Fruit fly (Drosophila melanogaster) whole organism, embryonic: ENCODE data around the gene Edg91.

Source experiments
- Ada2b ChIP-seq: fragments of 200-800 bp; sonication (Bioruptor generic); IDR thresholded peaks from 2 replicates; pipeline ENCODE4 v1.3.6; 2022; ENCODE audit warnings: missing biosample characterization, missing genetic modification characterization
- Bdp1 ChIP-seq: fragments of 200-800 bp; sonication (Bioruptor generic); optimal IDR thresholded peaks from 3 replicates; lab custom pipeline; 2016; ENCODE audit warnings: missing biosample characterization, missing genetic modification characterization
- CG10274 ChIP-seq: fragments of 200-800 bp; sonication (Bioruptor generic); optimal IDR thresholded peaks from 3 replicates; lab custom pipeline; 2017; ENCODE audit warnings: missing biosample characterization, mild to moderate bottlenecking, missing genetic modification characterization
- CG10321 ChIP-seq: fragments of 200-800 bp; sonication (Bioruptor generic); IDR thresholded peaks from 2 replicates; pipeline ENCODE4 v1.3.6; 2022; ENCODE audit warnings: missing biosample characterization, missing genetic modification characterization
- CG11504 ChIP-seq: fragments of 200-800 bp; sonication (Bioruptor generic); optimal IDR thresholded peaks from 3 replicates; lab custom pipeline; 2019; ENCODE audit warnings: missing biosample characterization, mild to moderate bottlenecking, missing genetic modification characterization, moderate library complexity
- CG12942 ChIP-seq: fragments of 200-800 bp; sonication (Bioruptor generic); optimal IDR thresholded peaks from 3 replicates; lab custom pipeline; 2016; ENCODE audit warnings: missing biosample characterization, missing genetic modification characterization
- CG13424 ChIP-seq: fragments of 200-800 bp; sonication (Bioruptor generic); optimal IDR thresholded peaks from 2 replicates; lab custom pipeline; 2019; ENCODE audit warnings: missing biosample characterization, mild to moderate bottlenecking, missing genetic modification characterization, moderate library complexity
- CG14860 ChIP-seq: fragments of 200-800 bp; sonication (Bioruptor generic); IDR thresholded peaks from 3 replicates; pipeline ENCODE4 v1.3.6; 2022; ENCODE audit warnings: missing biosample characterization, missing genetic modification characterization; ENCODE audit not compliant: partially characterized antibody
- CG15073 ChIP-seq: fragments of 200-800 bp; sonication (Bioruptor generic); optimal IDR thresholded peaks from 2 replicates; lab custom pipeline; 2016; ENCODE audit warnings: missing biosample characterization, missing genetic modification characterization
- CG17359 ChIP-seq: fragments of 200-800 bp; sonication (Bioruptor generic); optimal IDR thresholded peaks from 3 replicates; lab custom pipeline; 2018; ENCODE audit warnings: missing biosample characterization, mild to moderate bottlenecking, missing genetic modification characterization, moderate library complexity
- CG17612 ChIP-seq: fragments of 200-800 bp; sonication (Bioruptor generic); IDR thresholded peaks from 2 replicates; pipeline ENCODE4 v1.3.6; 2022; ENCODE audit warnings: missing biosample characterization, missing genetic modification characterization
- CG18262 ChIP-seq: fragments of 200-800 bp; optimal IDR thresholded peaks from 3 replicates; lab custom pipeline; 2019; ENCODE audit warnings: missing biosample characterization, mild to moderate bottlenecking, missing genetic modification characterization, moderate library complexity
- CG2129 ChIP-seq: fragments of 200-800 bp; sonication (Bioruptor generic); IDR thresholded peaks from 2 replicates; pipeline ENCODE4 v1.3.6; 2022; ENCODE audit warnings: missing biosample characterization, missing genetic modification characterization; ENCODE audit not compliant: partially characterized antibody
- CG2199 ChIP-seq: fragments of 200-800 bp; sonication (Bioruptor generic); IDR thresholded peaks from 3 replicates; pipeline ENCODE4 v1.3.6; 2022; ENCODE audit warnings: missing biosample characterization, missing genetic modification characterization
- CG4360 ChIP-seq: fragments of 200-800 bp; sonication (Bioruptor generic); IDR thresholded peaks from 2 replicates; pipeline ENCODE4 v1.3.6; 2022; ENCODE audit warnings: missing biosample characterization, missing genetic modification characterization
- CG4424 ChIP-seq: fragments of 200-800 bp; sonication (Bioruptor generic); optimal IDR thresholded peaks from 3 replicates; lab custom pipeline; 2016; ENCODE audit warnings: missing biosample characterization, missing genetic modification characterization
- CG4854 ChIP-seq: fragments of 200-800 bp; sonication (Bioruptor generic); optimal IDR thresholded peaks from 2 replicates; lab custom pipeline; 2016; ENCODE audit warnings: missing biosample characterization, missing genetic modification characterization, inconsistent platforms
- CG6791 ChIP-seq: fragments of 200-800 bp; sonication (Bioruptor generic); IDR thresholded peaks from 3 replicates; pipeline ENCODE4 v1.3.6; 2022; ENCODE audit warnings: missing biosample characterization, missing genetic modification characterization; ENCODE audit not compliant: partially characterized antibody
- CG7839 ChIP-seq: fragments of 200-800 bp; sonication (Bioruptor generic); optimal IDR thresholded peaks from 3 replicates; lab custom pipeline; 2018; ENCODE audit warnings: missing biosample characterization, mild to moderate bottlenecking, missing genetic modification characterization, moderate library complexity
- CG8290 ChIP-seq, 3 experiments: fragments of 200-800 bp; sonication (Bioruptor generic); optimal IDR thresholded peaks; 2 replicates each; lab custom pipeline; 2016 to 2019; ENCODE audit warnings: missing biosample characterization in 3 of 3, missing genetic modification characterization in 3 of 3, mild to moderate bottlenecking in 2 of 3, moderate library complexity in 1 of 3
- CG8924 ChIP-seq: fragments of 200-800 bp; optimal IDR thresholded peaks from 3 replicates; lab custom pipeline; 2019; ENCODE audit warnings: missing biosample characterization, mild to moderate bottlenecking, missing genetic modification characterization, moderate library complexity
- CG9215 ChIP-seq: fragments of 200-800 bp; sonication (Bioruptor generic); IDR thresholded peaks from 2 replicates; pipeline ENCODE4 v1.3.6; 2022; ENCODE audit warnings: missing biosample characterization, missing genetic modification characterization
- CoRest ChIP-seq: fragments of 200-800 bp; sonication (Bioruptor generic); optimal IDR thresholded peaks from 3 replicates; lab custom pipeline; 2018; ENCODE audit warnings: missing biosample characterization, mild to moderate bottlenecking, missing genetic modification characterization, moderate library complexity
- CrebB ChIP-seq: fragments of 200-800 bp; sonication (Bioruptor generic); optimal IDR thresholded peaks from 3 replicates; lab custom pipeline; 2018; ENCODE audit warnings: missing biosample characterization, mild to moderate bottlenecking, missing genetic modification characterization
- D19A ChIP-seq: fragments of 200-800 bp; optimal IDR thresholded peaks from 3 replicates; lab custom pipeline; 2019; ENCODE audit warnings: missing biosample characterization, mild to moderate bottlenecking, missing genetic modification characterization, moderate library complexity
- Eip74EF ChIP-seq, 2 experiments: fragments of 200-800 bp in 1 of 2; fragments of >200 bp in 1 of 2; sonication (Bioruptor generic) in 1 of 2; optimal IDR thresholded peaks; 2 replicates each; lab custom pipeline; 2017 to 2019; ENCODE audit warnings: missing biosample characterization in 2 of 2, missing genetic modification characterization in 2 of 2, mild to moderate bottlenecking in 1 of 2, moderate library complexity in 1 of 2
- Gsc ChIP-seq: fragments of 200-800 bp; sonication (Bioruptor generic); IDR thresholded peaks from 2 replicates; pipeline ENCODE4 v1.3.6; 2022; ENCODE audit warnings: missing biosample characterization, missing genetic modification characterization
- Hr78 ChIP-seq, 2 experiments: fragments of 200-800 bp in 1 of 2; fragments of >200 bp in 1 of 2; sonication (Bioruptor generic) in 1 of 2; optimal IDR thresholded peaks; 2 replicates each; lab custom pipeline; 2017 to 2019; ENCODE audit warnings: missing biosample characterization in 2 of 2, missing genetic modification characterization in 2 of 2, mild to moderate bottlenecking in 1 of 2, moderate library complexity in 1 of 2
- bigmax ChIP-seq: fragments of 200-800 bp; sonication (Bioruptor generic); optimal IDR thresholded peaks from 2 replicates; lab custom pipeline; 2018; ENCODE audit warnings: missing biosample characterization, mild to moderate bottlenecking, missing genetic modification characterization
- crc ChIP-seq: fragments of 200-800 bp; sonication (Bioruptor generic); optimal IDR thresholded peaks from 2 replicates; lab custom pipeline; 2016; ENCODE audit warnings: missing biosample characterization, missing genetic modification characterization
- crol ChIP-seq: fragments of 200-800 bp; sonication (Bioruptor generic); IDR thresholded peaks from 2 replicates; pipeline ENCODE4 v1.3.6; 2022; ENCODE audit warnings: missing biosample characterization, missing genetic modification characterization
- dan ChIP-seq: fragments of 200-800 bp; sonication (Bioruptor generic); IDR thresholded peaks from 2 replicates; pipeline ENCODE4 v1.3.6; 2022; ENCODE audit warnings: missing biosample characterization, missing genetic modification characterization
- dmrt99B ChIP-seq: fragments of 200-800 bp; sonication (Bioruptor generic); optimal IDR thresholded peaks from 2 replicates; lab custom pipeline; 2018; ENCODE audit warnings: missing biosample characterization, mild to moderate bottlenecking, missing genetic modification characterization, moderate library complexity
- esg ChIP-seq: fragments of 200-800 bp; sonication (Bioruptor generic); conservative IDR thresholded peaks from 2 replicates; pipeline ENCODE4 v1.3.6; 2022; ENCODE audit warnings: missing biosample characterization, missing genetic modification characterization
- fd3F ChIP-seq: fragments of 200-800 bp; sonication (Bioruptor generic); optimal IDR thresholded peaks from 2 replicates; lab custom pipeline; 2018; ENCODE audit warnings: missing biosample characterization, mild to moderate bottlenecking, missing genetic modification characterization, moderate library complexity
- ind ChIP-seq: fragments of 200-800 bp; sonication (Bioruptor generic); optimal IDR thresholded peaks from 3 replicates; lab custom pipeline; 2016; ENCODE audit warnings: missing biosample characterization, missing genetic modification characterization
- nerfin-2 ChIP-seq: fragments of 200-800 bp; sonication (Bioruptor generic); IDR thresholded peaks from 2 replicates; pipeline ENCODE4 v1.3.6; 2022; ENCODE audit warnings: missing biosample characterization, missing genetic modification characterization; ENCODE audit not compliant: partially characterized antibody
- nmo ChIP-seq: fragments of 200-800 bp; sonication (Bioruptor generic); optimal IDR thresholded peaks from 2 replicates; lab custom pipeline; 2018; ENCODE audit warnings: missing biosample characterization, mild to moderate bottlenecking, missing genetic modification characterization, moderate library complexity
- pita ChIP-seq: fragments of 200-800 bp; sonication (Bioruptor generic); optimal IDR thresholded peaks from 2 replicates; lab custom pipeline; 2017; ENCODE audit warnings: missing biosample characterization, mild to moderate bottlenecking, missing genetic modification characterization
- shn ChIP-seq: fragments of 200-800 bp; sonication (Bioruptor generic); optimal IDR thresholded peaks from 3 replicates; lab custom pipeline; 2016; ENCODE audit warnings: missing biosample characterization, missing genetic modification characterization
- usp ChIP-seq: fragments of >200 bp; optimal IDR thresholded peaks from 2 replicates; lab custom pipeline; 2017; ENCODE audit warnings: missing biosample characterization, missing genetic modification characterization

Gene Edg91

DNA sequence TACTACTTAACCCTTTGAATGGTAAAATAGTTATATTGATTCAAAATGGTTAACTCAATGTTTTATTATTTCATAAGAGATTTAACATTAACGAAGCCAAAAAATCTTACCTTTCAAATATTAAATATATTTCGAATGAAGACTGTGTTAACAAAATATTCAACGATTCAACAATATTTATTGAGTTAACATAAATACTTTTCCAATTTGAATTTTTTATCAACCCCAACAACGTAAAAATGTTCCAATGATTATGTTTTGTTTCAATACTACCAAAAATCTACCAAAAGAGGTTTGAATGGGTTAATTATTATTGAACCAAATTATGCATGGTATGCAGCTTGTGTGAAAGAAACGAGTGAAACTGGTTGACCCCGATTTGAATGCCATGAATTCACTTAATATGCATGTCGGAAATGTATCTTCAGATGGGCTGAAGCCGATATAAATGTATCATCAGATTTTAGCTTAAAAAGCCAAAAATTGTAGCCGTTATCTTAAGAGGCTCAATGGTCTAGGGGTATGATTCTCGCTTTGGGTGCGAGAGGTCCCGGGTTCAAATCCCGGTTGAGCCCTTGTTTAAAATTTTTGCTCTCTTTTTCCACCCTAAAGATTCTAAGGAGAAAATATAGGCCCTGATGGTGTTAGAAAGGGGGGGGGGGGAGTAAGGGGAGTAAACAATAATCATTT lies 20.0 kb upstream of the Edg91 start (continued):
- peak; percentile 10 for TF ChIP-seq CG13424 (tag; lab: Kevin White, UChicago)
- TF ChIP-seq Bdp1 (GFP tag; lab: Kevin White, UChicago): peak; percentile 82
- TF ChIP-seq nmo (GFP tag; lab: Kevin White, UChicago): peak; percentile 38
- TF ChIP-seq CG4854 (GFP tag; lab: Kevin White, UChicago): no peak
- TF ChIP-seq esg (GFP tag; lab: Robert Waterston, UW): no peak
- TF ChIP-seq CG11504 (tag; lab: Kevin White, UChicago): peak; percentile 33
- TF ChIP-seq Gsc (GFP tag; lab: Robert Waterston, UW): no peak
- peak; percentile 37 for TF ChIP-seq CG17359 (tag; lab: Kevin White, UChicago)
- TF ChIP-seq Eip74EF (GFP tag; optimal IDR thresholded peaks at IDR 0.05; lab: Kevin White, UChicago): peak in 1 of 2 experiments; percentile 57
- no peak for TF ChIP-seq nerfin-2
- TF ChIP-seq shn: no peak
- TF ChIP-seq CrebB (tag; lab: Kevin White, UChicago): no peak
- TF ChIP-seq Hr78 (GFP tag; optimal IDR thresholded peaks at IDR 0.05; lab: Kevin White, UChicago): peak in 1 of 2 experiments; percentile 32
- TF ChIP-seq bigmax (GFP tag; lab: Kevin White, UChicago): no peak
- no peak for TF ChIP-seq fd3F (GFP tag; lab: Kevin White, UChicago)
- no peak for TF ChIP-seq CG14860
- no peak for TF ChIP-seq CG2199
- no peak for TF ChIP-seq CG12942 (GFP tag; lab: Kevin White, UChicago)
- TF ChIP-seq CG18262 (tag; lab: Kevin White, UChicago): peak; percentile 27
- TF ChIP-seq CG8290 (GFP tag; optimal IDR thresholded peaks at IDR 0.05; lab: Kevin White, UChicago): no peak
- TF ChIP-seq CG8290 (tag; optimal IDR thresholded peaks at IDR 0.05; lab: Kevin White, UChicago): no peak
- TF ChIP-seq dan (GFP tag; lab: Robert Waterston, UW): no peak
- TF ChIP-seq CG2129 (GFP tag; lab: Robert Waterston, UW): no peak
- TF ChIP-seq CG15073 (GFP tag; lab: Kevin White, UChicago): no peak
- no peak for TF ChIP-seq CG4360 (GFP tag; lab: Robert Waterston, UW)
- TF ChIP-seq CG8924 (tag; lab: Kevin White, UChicago): peak; percentile 16
- TF ChIP-seq D19A (tag; lab: Kevin White, UChicago): peak; percentile 6
- no peak for TF ChIP-seq usp
- peak; percentile 45 for TF ChIP-seq dmrt99B (tag; lab: Kevin White, UChicago)
- no peak for TF ChIP-seq CG4424 (GFP tag; lab: Kevin White, UChicago)
- TF ChIP-seq ind (GFP tag; lab: Kevin White, UChicago): no peak
- no peak for TF ChIP-seq CG10274 (GFP tag; lab: Kevin White, UChicago)
- TF ChIP-seq crc (GFP tag; lab: Kevin White, UChicago): no peak
- TF ChIP-seq CG6791 (GFP tag; lab: Robert Waterston, UW): peak; percentile 20; the same call in 1 of the 3 replicates
- TF ChIP-seq CoRest (tag; lab: Kevin White, UChicago): peak; percentile 1
- TF ChIP-seq CG10321 (GFP tag; lab: Robert Waterston, UW): no peak
- TF ChIP-seq Ada2b (GFP tag; lab: Robert Waterston, UW): no peak
- TF ChIP-seq pita (GFP tag; lab: Kevin White, UChicago): no peak
- no peak for TF ChIP-seq crol (GFP tag; lab: Robert Waterston, UW)
- TF ChIP-seq CG7839 (tag; lab: Kevin White, UChicago): peak; percentile 10
- TF ChIP-seq CG17612: no peak
- no peak for TF ChIP-seq CG9215 (GFP tag; lab: Robert Waterston, UW)
